Worm (Caenorhabditis elegans): ENCODE data around the gene F59B1.2.
"Not testable (repeated sequence)": the region's sequence is repeated elsewhere in the genome, so short reads cannot be mapped to it uniquely, and the experiment has no call there.

F59B1.2 gene

ce11 chrV:3597052-3597451 is 36.1 kb upstream of the F59B1.2 start, which contains the start of gene srh-212:
TSS of gene srh-212 (minus strand) at chrV:3597152.
- not testable (repeated sequence) for TF ChIP-seq tbx-37 (GFP tag; conservative IDR thresholded peaks at IDR 0.05); B0310.2 (tag; optimal IDR thresholded peaks at IDR 0.05); ceh-13 (GFP tag; optimal IDR thresholded peaks at IDR 0.05)

- TF ChIP-seq hmbx-1 (tag; optimal IDR thresholded peaks at IDR 0.05): no peak
- no peak for TF ChIP-seq tbx-11 (GFP tag; IDR thresholded peaks at IDR 0.05)
- no peak for TF ChIP-seq ama-1 (optimal IDR thresholded peaks at IDR 0.05)
- no peak for TF ChIP-seq sea-1 (GFP tag; conservative IDR thresholded peaks at IDR 0.05)
- no peak for TF ChIP-seq aly-1 (tag; optimal IDR thresholded peaks at IDR 0.05)
- no peak for TF ChIP-seq hnd-1 (tag; optimal IDR thresholded peaks at IDR 0.05)
- TF ChIP-seq flt-1 (GFP tag; IDR thresholded peaks at IDR 0.05): no peak
- no peak for TF ChIP-seq ceh-36 (tag; optimal IDR thresholded peaks at IDR 0.05)
- no peak for TF ChIP-seq hmg-4 (GFP tag; optimal IDR thresholded peaks at IDR 0.05)
- no peak for TF ChIP-seq tbx-37 (GFP tag; conservative IDR thresholded peaks at IDR 0.05)
- TF ChIP-seq pes-1 (GFP tag; IDR thresholded peaks at IDR 0.05): no peak
- TF ChIP-seq scrt-1 (GFP tag; IDR thresholded peaks at IDR 0.05): no peak
- no peak for TF ChIP-seq F13C5.2 (tag; optimal IDR thresholded peaks at IDR 0.05)
- no peak for TF ChIP-seq B0310.2 (tag; optimal IDR thresholded peaks at IDR 0.05)
- no peak for TF ChIP-seq ceh-13 (GFP tag; optimal IDR thresholded peaks at IDR 0.05)
- no peak for TF ChIP-seq ets-7 (tag; optimal IDR thresholded peaks at IDR 0.05)
- no peak for TF ChIP-seq tra-4 (tag; optimal IDR thresholded peaks at IDR 0.05)
Measured at ce11 chrV:3600570-3600969, 32.6 kb upstream of the F59B1.2 start, which contains the start of gene T22F3.7. TSS of gene T22F3.7 (minus strand) at chrV:3600670.

DNA sequence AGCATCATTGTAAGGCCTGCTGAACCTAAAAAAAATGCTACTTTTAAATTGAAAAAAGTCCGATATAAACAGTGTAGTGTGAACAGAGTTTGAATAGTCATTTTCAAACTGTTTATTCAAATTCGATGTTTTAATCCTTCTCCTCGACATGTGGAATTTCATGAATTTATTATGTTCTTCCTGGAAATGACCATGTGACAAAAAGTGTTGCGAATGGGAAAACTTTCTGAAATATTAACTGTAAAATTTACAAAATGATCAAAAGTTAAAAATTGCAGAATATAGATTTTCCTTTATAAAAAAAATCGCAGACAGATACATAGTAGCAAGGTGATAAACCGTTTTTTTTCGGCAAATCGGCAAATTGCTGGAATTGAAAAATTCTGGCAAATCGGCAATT is 27.8 kb upstream of the F59B1.2 start, which contains the start of gene T22F3.8:
T22F3.8 (minus strand) TSS at position 101 of the 400 bp plus-strand sequence.
- TF ChIP-seq ceh-13 (GFP tag; optimal IDR thresholded peaks at IDR 0.05): no peak
- no peak for TF ChIP-seq pes-1 (GFP tag; IDR thresholded peaks at IDR 0.05)
- TF ChIP-seq tra-4 (tag; optimal IDR thresholded peaks at IDR 0.05): no peak
- TF ChIP-seq hnd-1 (tag; optimal IDR thresholded peaks at IDR 0.05): no peak
- TF ChIP-seq B0310.2 (tag; optimal IDR thresholded peaks at IDR 0.05): no peak
- TF ChIP-seq hmbx-1 (tag; optimal IDR thresholded peaks at IDR 0.05): no peak
- TF ChIP-seq ama-1 (optimal IDR thresholded peaks at IDR 0.05): no peak
- no peak for TF ChIP-seq hmg-4 (GFP tag; optimal IDR thresholded peaks at IDR 0.05)
- no peak for TF ChIP-seq flt-1 (GFP tag; IDR thresholded peaks at IDR 0.05)
- no peak for TF ChIP-seq F13C5.2 (tag; optimal IDR thresholded peaks at IDR 0.05)
- no peak for TF ChIP-seq sea-1 (GFP tag; conservative IDR thresholded peaks at IDR 0.05)
- no peak for TF ChIP-seq ets-7 (tag; optimal IDR thresholded peaks at IDR 0.05)
- TF ChIP-seq tbx-37 (GFP tag; conservative IDR thresholded peaks at IDR 0.05): no peak
- no peak for TF ChIP-seq tbx-11 (GFP tag; IDR thresholded peaks at IDR 0.05)
- no peak for TF ChIP-seq scrt-1 (GFP tag; IDR thresholded peaks at IDR 0.05)
- no peak for TF ChIP-seq ceh-36 (tag; optimal IDR thresholded peaks at IDR 0.05)
- TF ChIP-seq aly-1 (tag; optimal IDR thresholded peaks at IDR 0.05): no peak

ce11 chrV:3606391-3606790 is 26.8 kb upstream of the F59B1.2 start:
- TF ChIP-seq hmbx-1 (tag; optimal IDR thresholded peaks at IDR 0.05): no peak
- no peak for TF ChIP-seq tra-4 (tag; optimal IDR thresholded peaks at IDR 0.05)
- TF ChIP-seq ceh-13 (GFP tag; optimal IDR thresholded peaks at IDR 0.05): no peak
- TF ChIP-seq pes-1 (GFP tag; IDR thresholded peaks at IDR 0.05): no peak
- TF ChIP-seq ama-1 (optimal IDR thresholded peaks at IDR 0.05): no peak
- no peak for TF ChIP-seq tbx-37 (GFP tag; conservative IDR thresholded peaks at IDR 0.05)
- TF ChIP-seq hnd-1 (tag; optimal IDR thresholded peaks at IDR 0.05): no peak
- no peak for TF ChIP-seq sea-1 (GFP tag; conservative IDR thresholded peaks at IDR 0.05)
- no peak for TF ChIP-seq flt-1 (GFP tag; IDR thresholded peaks at IDR 0.05)
- TF ChIP-seq B0310.2 (tag; optimal IDR thresholded peaks at IDR 0.05): no peak
- no peak for TF ChIP-seq tbx-11 (GFP tag; IDR thresholded peaks at IDR 0.05)
- no peak for TF ChIP-seq ceh-36 (tag; optimal IDR thresholded peaks at IDR 0.05)
- no peak for TF ChIP-seq ets-7 (tag; optimal IDR thresholded peaks at IDR 0.05)
- no peak for TF ChIP-seq hmg-4 (GFP tag; optimal IDR thresholded peaks at IDR 0.05)
- TF ChIP-seq scrt-1 (GFP tag; IDR thresholded peaks at IDR 0.05): no peak
- no peak for TF ChIP-seq aly-1 (tag; optimal IDR thresholded peaks at IDR 0.05)
- TF ChIP-seq F13C5.2 (tag; optimal IDR thresholded peaks at IDR 0.05): no peak

- TF ChIP-seq ets-7 (tag; optimal IDR thresholded peaks at IDR 0.05) (no peak), tbx-11 (GFP tag; IDR thresholded peaks at IDR 0.05) (no peak), pes-1 (GFP tag; IDR thresholded peaks at IDR 0.05) (no peak), hnd-1 (tag; optimal IDR thresholded peaks at IDR 0.05) (no peak), hmbx-1 (tag; optimal IDR thresholded peaks at IDR 0.05) (no peak)
Measured at ce11 chrV:3610709-3611108, 22.4 kb upstream of the F59B1.2 start.

DNA sequence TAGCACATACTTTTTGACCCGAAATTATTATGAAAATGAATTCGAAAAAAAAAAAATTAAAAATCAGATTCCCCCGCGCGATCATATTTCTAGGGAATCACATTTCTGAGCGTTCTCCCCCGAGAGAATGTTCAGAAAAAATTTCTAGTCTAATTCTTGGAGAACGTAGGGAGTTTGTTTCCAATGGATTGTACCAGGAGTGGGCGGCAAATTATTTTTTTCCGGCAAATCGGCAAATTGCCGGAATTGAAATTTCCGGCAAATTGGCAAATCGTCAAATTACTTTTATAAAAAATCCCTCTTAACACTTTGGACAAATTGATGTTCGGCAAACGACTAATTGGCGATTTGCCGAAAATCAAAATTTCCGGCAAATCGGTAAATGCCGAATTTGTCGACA is 21.5 kb upstream of the F59B1.2 start, which contains the start of gene T22F3.10:
T22F3.10 (minus strand) TSS at position 101 of the 400 bp plus-strand sequence.
- TF ChIP-seq hnd-1 (tag; optimal IDR thresholded peaks at IDR 0.05) (no peak), tra-4 (tag; optimal IDR thresholded peaks at IDR 0.05) (no peak), ceh-13 (GFP tag; optimal IDR thresholded peaks at IDR 0.05) (no peak), B0310.2 (tag; optimal IDR thresholded peaks at IDR 0.05) (no peak), F13C5.2 (tag; optimal IDR thresholded peaks at IDR 0.05) (no peak), hmbx-1 (tag; optimal IDR thresholded peaks at IDR 0.05) (no peak), ama-1 (optimal IDR thresholded peaks at IDR 0.05) (no peak), sea-1 (GFP tag; conservative IDR thresholded peaks at IDR 0.05) (no peak), hmg-4 (GFP tag; optimal IDR thresholded peaks at IDR 0.05) (no peak), scrt-1 (GFP tag; IDR thresholded peaks at IDR 0.05) (no peak), tbx-37 (GFP tag; conservative IDR thresholded peaks at IDR 0.05) (no peak), tbx-11 (GFP tag; IDR thresholded peaks at IDR 0.05) (no peak), pes-1 (GFP tag; IDR thresholded peaks at IDR 0.05) (no peak), aly-1 (tag; optimal IDR thresholded peaks at IDR 0.05) (no peak), ets-7 (tag; optimal IDR thresholded peaks at IDR 0.05) (no peak)

DNA sequence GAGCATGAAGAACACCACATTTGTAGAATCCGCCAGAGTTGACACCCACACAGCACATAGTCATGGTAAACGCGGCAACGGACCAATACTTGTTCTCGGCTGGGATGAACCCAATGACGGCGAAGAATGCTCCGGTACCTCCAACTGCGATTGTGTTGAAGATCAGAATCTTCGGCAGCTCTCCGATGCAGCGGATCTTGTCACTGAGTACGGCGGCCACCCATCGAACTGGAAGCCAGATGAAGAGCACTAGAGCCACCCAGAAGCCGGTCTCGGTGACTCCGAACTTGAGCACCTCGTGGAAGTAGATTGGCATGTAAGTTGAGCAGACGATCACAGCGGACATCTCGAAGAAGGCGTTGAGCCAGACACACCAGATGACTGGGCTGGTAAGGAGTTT is 20.1 kb upstream of the F59B1.2 start:
- TF ChIP-seq hmg-4 (GFP tag; optimal IDR thresholded peaks at IDR 0.05) (no peak), ets-7 (tag; optimal IDR thresholded peaks at IDR 0.05) (no peak), B0310.2 (tag; optimal IDR thresholded peaks at IDR 0.05) (no peak)

ce11 chrV:3614397-3614796 is 18.7 kb upstream of the F59B1.2 start, which contains the start of gene T22F3.11:
TSS of gene T22F3.11 (minus strand) at chrV:3614553.
- TF ChIP-seq aly-1 (tag; optimal IDR thresholded peaks at IDR 0.05) (no peak), pes-1 (GFP tag; IDR thresholded peaks at IDR 0.05) (no peak), tbx-37 (GFP tag; conservative IDR thresholded peaks at IDR 0.05) (no peak), sea-1 (GFP tag; conservative IDR thresholded peaks at IDR 0.05) (no peak), tra-4 (tag; optimal IDR thresholded peaks at IDR 0.05) (no peak), ets-7 (tag; optimal IDR thresholded peaks at IDR 0.05) (no peak), ama-1 (optimal IDR thresholded peaks at IDR 0.05) (no peak), hmg-4 (GFP tag; optimal IDR thresholded peaks at IDR 0.05) (no peak), ceh-13 (GFP tag; optimal IDR thresholded peaks at IDR 0.05) (no peak), B0310.2 (tag; optimal IDR thresholded peaks at IDR 0.05) (no peak), hnd-1 (tag; optimal IDR thresholded peaks at IDR 0.05) (no peak), flt-1 (GFP tag; IDR thresholded peaks at IDR 0.05) (no peak), tbx-11 (GFP tag; IDR thresholded peaks at IDR 0.05) (no peak), hmbx-1 (tag; optimal IDR thresholded peaks at IDR 0.05) (no peak), ceh-36 (tag; optimal IDR thresholded peaks at IDR 0.05) (no peak), F13C5.2 (tag; optimal IDR thresholded peaks at IDR 0.05) (no peak), scrt-1 (GFP tag; IDR thresholded peaks at IDR 0.05) (no peak)

Measured in whole organism, early embryonic.